Fruit fly (Drosophila melanogaster) whole organism, pupa: Measurements from ENCODE around the gene CG13282.

ENCODE experiments used
- CG12605 ChIP-seq: fragments of 200-800 bp; sonication (Bioruptor generic); IDR thresholded peaks from 2 replicates; pipeline ENCODE4 v1.3.6; 2022; ENCODE audit warnings: missing biosample characterization, missing genetic modification characterization
- CG13204 ChIP-seq: fragments of 200-800 bp; sonication (Bioruptor generic); optimal IDR thresholded peaks from 2 replicates; lab custom pipeline; 2018; ENCODE audit warnings: missing biosample characterization, mild to moderate bottlenecking, missing genetic modification characterization, moderate library complexity
- CG8301 ChIP-seq: fragments of 200-800 bp; sonication (Bioruptor generic); optimal IDR thresholded peaks from 2 replicates; lab custom pipeline; 2018; ENCODE audit warnings: missing biosample characterization, mild to moderate bottlenecking, missing genetic modification characterization
- CG9948 ChIP-seq: fragments of 200-800 bp; sonication (Bioruptor generic); optimal IDR thresholded peaks from 2 replicates; lab custom pipeline; 2018; ENCODE audit warnings: missing biosample characterization, mild to moderate bottlenecking, missing genetic modification characterization, moderate library complexity
- EcR ChIP-seq: fragments of 200-800 bp; sonication (Bioruptor generic); optimal IDR thresholded peaks from 3 replicates; lab custom pipeline; 2019; ENCODE audit warnings: missing biosample characterization, missing genetic modification characterization, mild to moderate bottlenecking, moderate library complexity, missing genetic modification reagents
- Ets98B ChIP-seq: fragments of 200-800 bp; sonication (Bioruptor generic); IDR thresholded peaks from 2 replicates; pipeline ENCODE4 v1.3.6; 2022; ENCODE audit warnings: missing biosample characterization, missing genetic modification characterization
- gl ChIP-seq: fragments of 200-800 bp; sonication (Bioruptor generic); optimal IDR thresholded peaks from 2 replicates; lab custom pipeline; 2018; ENCODE audit warnings: missing biosample characterization, mild to moderate bottlenecking, missing genetic modification characterization
- rn ChIP-seq: fragments of 200-800 bp; sonication (Bioruptor generic); IDR thresholded peaks from 2 replicates; pipeline ENCODE4 v1.3.6; 2022; ENCODE audit warnings: missing biosample characterization, missing genetic modification characterization

DNA sequence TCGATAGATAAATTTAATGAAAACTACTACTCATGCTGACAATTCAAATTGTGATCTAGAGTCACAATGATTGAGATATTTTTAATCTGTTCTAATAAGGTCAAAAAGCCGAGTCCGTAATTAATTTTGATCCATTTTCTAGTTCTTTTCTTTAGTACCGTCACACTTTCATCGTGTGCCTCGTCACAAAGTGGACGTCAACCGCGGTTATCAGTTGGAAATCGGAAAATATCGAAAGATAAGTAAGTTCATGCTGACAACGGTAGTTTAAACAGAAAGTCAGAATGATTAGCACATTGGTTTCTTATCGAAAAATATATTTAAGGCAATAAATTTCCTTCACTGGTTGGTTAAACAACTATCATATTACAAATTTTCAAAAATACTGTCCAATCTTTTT lies 16.1 kb upstream of the CG13282 start:
- TF ChIP-seq EcR (GFP tag; lab: Kevin White, UChicago) (no peak), gl (no peak), CG12605 (GFP tag; lab: Robert Waterston, UW) (no peak), CG8301 (tag; lab: Kevin White, UChicago) (no peak), CG13204 (GFP tag; lab: Kevin White, UChicago) (no peak), Ets98B (no peak), CG9948 (no peak), rn (GFP tag; lab: Robert Waterston, UW) (no peak)
